Fruit fly (Drosophila melanogaster): ENCODE measurements around the gene CG5151.
A peak's percentile ranks its signal among the peaks of the same experiment; 100 is the strongest.

The CG5151 gene

dm6 chr3L:16105528-16105927, 59.0 kb downstream of the CG5151 start, which contains the start of the genes IntS9 and CG43295 (continued):
- peak; percentile 16 for TF ChIP-seq CG17912 (GFP tag; optimal IDR thresholded peaks at IDR 0.05)
- no peak for TF ChIP-seq hth (optimal IDR thresholded peaks at IDR 0.05)
- no peak for TF ChIP-seq CG31441 (GFP tag; IDR thresholded peaks at IDR 0.05)
- TF ChIP-seq CG14050 (GFP tag; IDR thresholded peaks at IDR 0.05) = peak; percentile 79
- peak; percentile 61; the same call in 2 of the 3 replicates for TF ChIP-seq Mrtf (GFP tag; IDR thresholded peaks at IDR 0.05)
- TF ChIP-seq knrl (GFP tag; IDR thresholded peaks at IDR 0.05; ENCODE audit: partially characterized antibody) = peak; percentile 57; the same call in 2 of the 3 replicates
- TF ChIP-seq psq (GFP tag; optimal IDR thresholded peaks at IDR 0.05) = peak; percentile 25
- TF ChIP-seq CG17328 (GFP tag; IDR thresholded peaks at IDR 0.05) = peak; percentile 90
- TF ChIP-seq trh (GFP tag; optimal IDR thresholded peaks at IDR 0.05) = peak; percentile 60
- peak; percentile 79 for TF ChIP-seq CG18262 (tag; optimal IDR thresholded peaks at IDR 0.05)
- TF ChIP-seq Taf1 (GFP tag; IDR thresholded peaks at IDR 0.05) = peak; percentile 66
- TF ChIP-seq CG7271 (tag; optimal IDR thresholded peaks at IDR 0.05) = peak; percentile 70
- peak; percentile 65 for TF ChIP-seq YL-1 (GFP tag; optimal IDR thresholded peaks at IDR 0.05)
- TF ChIP-seq CG34224 (GFP tag; IDR thresholded peaks at IDR 0.05; ENCODE audit: partially characterized antibody) = peak; percentile 35; the same call in 1 of the 3 replicates
- TF ChIP-seq Oli (tag; optimal IDR thresholded peaks at IDR 0.05) = peak; percentile 68
- TF ChIP-seq toy (GFP tag; IDR thresholded peaks at IDR 0.05) = no peak
- TF ChIP-seq CG2678 (tag; optimal IDR thresholded peaks at IDR 0.05) = no peak
- TF ChIP-seq usp (GFP tag; optimal IDR thresholded peaks at IDR 0.05) = no peak
- TF ChIP-seq HLHmδ (GFP tag; optimal IDR thresholded peaks at IDR 0.05) = no peak
- peak; percentile 65; the same call in 1 of the 2 replicates for TF ChIP-seq Nf-YA (GFP tag; IDR thresholded peaks at IDR 0.05)
- peak in 1 of 3 experiments; percentile 76 for TF ChIP-seq lola (GFP tag; optimal IDR thresholded peaks at IDR 0.05)
- no peak for TF ChIP-seq CG8924 (tag; optimal IDR thresholded peaks at IDR 0.05)
- TF ChIP-seq so (GFP tag; IDR thresholded peaks at IDR 0.05) = peak; percentile 69; the same call in 2 of the 3 replicates
- no peak for TF ChIP-seq p53 (GFP tag; optimal IDR thresholded peaks at IDR 0.05)
- TF ChIP-seq ERR (GFP tag; optimal IDR thresholded peaks at IDR 0.05) = peak; percentile 71
- TF ChIP-seq Sox102F (GFP tag; optimal IDR thresholded peaks at IDR 0.05) = peak; percentile 84
- peak; percentile 71 for TF ChIP-seq CG12659 (GFP tag; optimal IDR thresholded peaks at IDR 0.05)
- no peak for TF ChIP-seq Stat92E (GFP tag; optimal IDR thresholded peaks at IDR 0.05)
- peak; percentile 89 for TF ChIP-seq CG10654 (GFP tag; optimal IDR thresholded peaks at IDR 0.05)
- TF ChIP-seq Neu2 (GFP tag; optimal IDR thresholded peaks at IDR 0.05; ENCODE audit: borderline replicate concordance) = peak; percentile 74
- TF ChIP-seq ewg (GFP tag; optimal IDR thresholded peaks at IDR 0.05) = peak; percentile 63
- TF ChIP-seq CG5180 (GFP tag; optimal IDR thresholded peaks at IDR 0.05) = no peak
- peak; percentile 66 for TF ChIP-seq CG13287 (GFP tag; IDR thresholded peaks at IDR 0.05; ENCODE audit: partially characterized antibody)
- TF ChIP-seq Camta (GFP tag; optimal IDR thresholded peaks at IDR 0.05) = peak; percentile 89
- TF ChIP-seq crp (GFP tag; optimal IDR thresholded peaks at IDR 0.05) = peak in 1 of 2 experiments; percentile 34
- TF ChIP-seq bbx (GFP tag; IDR thresholded peaks at IDR 0.05; ENCODE audit: partially characterized antibody) = no peak
- peak; percentile 36; the same call in 1 of the 2 replicates for TF ChIP-seq bowl (GFP tag; IDR thresholded peaks at IDR 0.05)
- TF ChIP-seq CG2202 (tag; optimal IDR thresholded peaks at IDR 0.05) = peak; percentile 55
- TF ChIP-seq tgo (GFP tag; IDR thresholded peaks at IDR 0.05) = peak; percentile 80
- TF ChIP-seq CG15601 (tag; optimal IDR thresholded peaks at IDR 0.05) = no peak
- TF ChIP-seq cas (GFP tag; IDR thresholded peaks at IDR 0.05) = peak; percentile 74; the same call in 1 of the 2 replicates
- TF ChIP-seq CG4404 (GFP tag; IDR thresholded peaks at IDR 0.05) = peak; percentile 77
- peak; percentile 79 for TF ChIP-seq CG8388 (GFP tag; optimal IDR thresholded peaks at IDR 0.05)
- TF ChIP-seq CG8359 (GFP tag; optimal IDR thresholded peaks at IDR 0.05; ENCODE audit: borderline replicate concordance) = peak; percentile 47
- peak; percentile 82 for TF ChIP-seq Dbx (GFP tag; IDR thresholded peaks at IDR 0.05)
- peak; percentile 75 for TF ChIP-seq org-1 (GFP tag; optimal IDR thresholded peaks at IDR 0.05)
- no peak for TF ChIP-seq CG11504 (tag; optimal IDR thresholded peaks at IDR 0.05)
- peak; percentile 77 for TF ChIP-seq NfI (GFP tag; optimal IDR thresholded peaks at IDR 0.05)
- 0 out of 2 replicates have a peak, but pooled peaks have one; percentile 19 for TF ChIP-seq ham (GFP tag; IDR thresholded peaks at IDR 0.05)
